Worm (Caenorhabditis elegans) whole organism, L4/young adult: ENCODE results near the gene D2023.1.

Experiments used
- W03F9.2 ChIP-seq: fragments of 150-350 bp; optimal IDR thresholded peaks from 2 replicates; lab custom pipeline; 2014; ENCODE audit warnings: missing biosample characterization, missing genetic modification characterization
- dao-5 ChIP-seq: sonication (generic microtip); optimal IDR thresholded peaks from 2 replicates; lab custom pipeline; 2016; ENCODE audit warnings: missing genotype, missing genetic modification characterization, moderate library complexity, missing compliant biosample characterization
- him-1 ChIP-seq: sonication (generic microtip); optimal IDR thresholded peaks from 2 replicates; lab custom pipeline; 2016; ENCODE audit warnings: missing genotype, missing genetic modification reagents, missing genetic modification characterization, missing compliant biosample characterization

ce11 chrV:11779810-11780209, 9.5 kb upstream of the D2023.1 start:
- TF ChIP-seq him-1 (tag; lab: Kevin White, UChicago) (no peak), W03F9.2 (no peak), dao-5 (tag; lab: Kevin White, UChicago) (no peak)
